Fruit fly (Drosophila melanogaster): ENCODE measurements around the gene CG43349.

CG43349 gene

DNA sequence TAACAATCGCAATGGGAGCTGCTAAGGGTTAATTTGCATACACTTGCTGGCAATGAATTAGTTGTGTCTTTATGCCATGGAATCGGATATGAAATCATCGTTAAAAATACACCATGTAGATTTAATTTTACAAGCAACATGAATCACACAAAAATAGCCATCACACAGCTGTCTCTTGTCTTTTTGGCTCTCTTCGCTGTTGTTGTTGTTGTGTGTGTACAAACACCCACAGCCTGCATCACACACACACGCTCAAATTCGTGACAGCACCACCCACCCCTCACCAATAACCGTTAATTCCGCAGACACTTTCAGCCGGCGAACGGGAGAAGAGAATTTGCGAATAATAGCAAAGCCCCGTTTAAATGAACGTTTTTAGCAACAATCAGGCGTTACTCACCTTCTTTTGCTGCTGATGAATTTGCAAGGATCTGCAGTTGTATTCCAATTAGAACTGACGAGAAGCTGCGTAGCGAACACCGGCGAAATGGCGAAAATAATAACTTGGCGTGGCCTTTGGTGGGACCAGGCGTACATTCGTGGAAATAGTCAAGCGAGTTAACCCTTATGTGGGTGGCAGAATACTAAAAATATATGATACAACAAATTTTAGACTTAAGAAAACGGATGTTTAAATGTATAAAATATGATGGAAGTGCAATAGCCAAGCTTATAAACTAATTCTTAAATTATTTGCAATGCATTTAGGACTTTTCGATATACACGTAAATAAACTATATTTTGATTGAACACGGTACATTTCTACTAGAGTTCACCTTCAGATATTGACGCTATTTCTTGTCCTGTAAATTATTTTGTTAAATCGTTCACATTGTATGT, 42.1 kb upstream of the CG43349 start, which contains the start of gene capt (continued):
- TF ChIP-seq CG7556 (GFP tag; optimal IDR thresholded peaks at IDR 0.05) = no peak
- TF ChIP-seq GATAe (GFP tag; conservative IDR thresholded peaks at IDR 0.05) = no peak
- no peak for TF ChIP-seq YL-1 (GFP tag; optimal IDR thresholded peaks at IDR 0.05)
- no peak for TF ChIP-seq prd (optimal IDR thresholded peaks at IDR 0.05)
- peak; percentile 56; the same call in 2 of the 3 replicates for TF ChIP-seq prd (GFP tag; IDR thresholded peaks at IDR 0.05)
- TF ChIP-seq CG3281 (GFP tag; optimal IDR thresholded peaks at IDR 0.05) = no peak
- no peak for TF ChIP-seq CG11504 (tag; optimal IDR thresholded peaks at IDR 0.05)
- no peak for TF ChIP-seq CG9876 (GFP tag; optimal IDR thresholded peaks at IDR 0.05)
- no peak for TF ChIP-seq sim (GFP tag; IDR thresholded peaks at IDR 0.05)
- TF ChIP-seq Camta (GFP tag; optimal IDR thresholded peaks at IDR 0.05) = no peak
- TF ChIP-seq CG18599 (GFP tag; optimal IDR thresholded peaks at IDR 0.05) = peak; percentile 54
- no peak for TF ChIP-seq CG18476 (GFP tag; optimal IDR thresholded peaks at IDR 0.05)
- TF ChIP-seq Sry-β (GFP tag; optimal IDR thresholded peaks at IDR 0.05) = no peak
- no peak for TF ChIP-seq tup (GFP tag; optimal IDR thresholded peaks at IDR 0.05)
- no peak for TF ChIP-seq CG1647 (GFP tag; optimal IDR thresholded peaks at IDR 0.05)
- TF ChIP-seq CG10543 (GFP tag; optimal IDR thresholded peaks at IDR 0.05) = peak; percentile 2
- TF ChIP-seq CG31441 (GFP tag; IDR thresholded peaks at IDR 0.05) = peak; percentile 43; the same call in 1 of the 2 replicates
- no peak for TF ChIP-seq CG10565 (GFP tag; optimal IDR thresholded peaks at IDR 0.05)
- TF ChIP-seq CG4730 (GFP tag; IDR thresholded peaks at IDR 0.05) = no peak
- TF ChIP-seq Meics (GFP tag; optimal IDR thresholded peaks at IDR 0.05) = peak; percentile 26
- TF ChIP-seq chn (GFP tag; optimal IDR thresholded peaks at IDR 0.05) = peak; percentile 14
- no peak for TF ChIP-seq CG5245 (GFP tag; optimal IDR thresholded peaks at IDR 0.05)
- TF ChIP-seq CG4424 (GFP tag; optimal IDR thresholded peaks at IDR 0.05) = peak; percentile 21
- peak; percentile 55 for TF ChIP-seq CG30403 (GFP tag; optimal IDR thresholded peaks at IDR 0.05)
- no peak for TF ChIP-seq salm (tag; optimal IDR thresholded peaks at IDR 0.05)
- no peak for TF ChIP-seq H15 (GFP tag; IDR thresholded peaks at IDR 0.05)
- TF ChIP-seq kni (GFP tag; optimal IDR thresholded peaks at IDR 0.05) = no peak
- TF ChIP-seq CG16813 (GFP tag; IDR thresholded peaks at IDR 0.05; ENCODE audit: partially characterized antibody) = no peak
- no peak for TF ChIP-seq Kr (GFP tag; optimal IDR thresholded peaks at IDR 0.05)
- TF ChIP-seq gsb-n (tag; optimal IDR thresholded peaks at IDR 0.05) = no peak
- TF ChIP-seq bab2 (GFP tag; optimal IDR thresholded peaks at IDR 0.05) = peak; percentile 40
- no peak for TF ChIP-seq sens-2 (GFP tag; IDR thresholded peaks at IDR 0.05)
- peak; percentile 29 for TF ChIP-seq jumu (GFP tag; optimal IDR thresholded peaks at IDR 0.05)
- peak; percentile 89 for TF ChIP-seq CG10959 (GFP tag; IDR thresholded peaks at IDR 0.05)
- no peak for TF ChIP-seq CG7839 (tag; optimal IDR thresholded peaks at IDR 0.05)
- TF ChIP-seq Mrtf (GFP tag; IDR thresholded peaks at IDR 0.05) = no peak
- no peak for TF ChIP-seq ken (GFP tag; IDR thresholded peaks at IDR 0.05)
- TF ChIP-seq D (optimal IDR thresholded peaks at IDR 0.05) = no peak
- TF ChIP-seq D (GFP tag; optimal IDR thresholded peaks at IDR 0.05) = no peak
- no peak for TF ChIP-seq vnd (GFP tag; IDR thresholded peaks at IDR 0.05; ENCODE audit: partially characterized antibody)
- no peak for TF ChIP-seq Adf1 (GFP tag; IDR thresholded peaks at IDR 0.05)
- no peak for TF ChIP-seq Hr78 (GFP tag; optimal IDR thresholded peaks at IDR 0.05)

Measured in whole organism, embryonic.